Worm (Caenorhabditis elegans): ENCODE data around the gene srg-20.

DNA sequence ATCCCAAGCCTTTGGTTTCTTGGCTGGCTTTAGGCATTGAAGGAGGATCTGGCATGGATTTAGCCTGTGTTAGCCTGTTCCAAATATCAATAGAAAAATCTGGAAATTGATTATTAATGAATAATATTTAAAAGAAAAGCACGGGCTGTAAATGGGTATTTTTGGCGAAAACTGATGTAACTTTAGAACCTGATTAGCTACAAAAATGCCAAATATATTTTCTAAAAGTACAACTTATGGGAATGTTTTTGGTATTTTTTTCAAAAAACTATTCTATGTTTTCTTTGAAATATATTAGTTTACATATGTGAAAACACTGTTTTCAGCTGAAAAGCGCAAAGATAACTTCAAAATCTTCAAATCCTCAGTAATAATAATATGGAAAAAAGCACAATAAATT, 35.8 kb upstream of the srg-20 start, which contains the start of gene bath-26:
- TF ChIP-seq sem-2 (GFP tag; optimal IDR thresholded peaks at IDR 0.05) = no peak
- no peak for TF ChIP-seq mep-1 (tag; optimal IDR thresholded peaks at IDR 0.05)
- TF ChIP-seq unc-62 (GFP tag; optimal IDR thresholded peaks at IDR 0.05) = no peak
- no peak for TF ChIP-seq drap-1 (GFP tag; optimal IDR thresholded peaks at IDR 0.05)
- TF ChIP-seq blmp-1 (tag; optimal IDR thresholded peaks at IDR 0.05) = no peak
- TF ChIP-seq lin-32 (GFP tag; optimal IDR thresholded peaks at IDR 0.05) = no peak
- TF ChIP-seq pha-4 (tag; optimal IDR thresholded peaks at IDR 0.05) = no peak
- TF ChIP-seq nhr-237 (tag; optimal IDR thresholded peaks at IDR 0.05) = no peak
- no peak for TF ChIP-seq snpc-4 (tag; optimal IDR thresholded peaks at IDR 0.05)
- no peak for TF ChIP-seq nhr-28 (tag; optimal IDR thresholded peaks at IDR 0.05)
- no peak for TF ChIP-seq lin-13 (tag; optimal IDR thresholded peaks at IDR 0.05)
- TF ChIP-seq nhr-12 (tag; optimal IDR thresholded peaks at IDR 0.05) = no peak
- TF ChIP-seq ztf-11 (tag; optimal IDR thresholded peaks at IDR 0.05) = no peak
- no peak for TF ChIP-seq ceh-39 (tag; optimal IDR thresholded peaks at IDR 0.05)
